Worm (Caenorhabditis elegans): ENCODE measurements around the gene K08F8.7.

The K08F8.7 gene

DNA sequence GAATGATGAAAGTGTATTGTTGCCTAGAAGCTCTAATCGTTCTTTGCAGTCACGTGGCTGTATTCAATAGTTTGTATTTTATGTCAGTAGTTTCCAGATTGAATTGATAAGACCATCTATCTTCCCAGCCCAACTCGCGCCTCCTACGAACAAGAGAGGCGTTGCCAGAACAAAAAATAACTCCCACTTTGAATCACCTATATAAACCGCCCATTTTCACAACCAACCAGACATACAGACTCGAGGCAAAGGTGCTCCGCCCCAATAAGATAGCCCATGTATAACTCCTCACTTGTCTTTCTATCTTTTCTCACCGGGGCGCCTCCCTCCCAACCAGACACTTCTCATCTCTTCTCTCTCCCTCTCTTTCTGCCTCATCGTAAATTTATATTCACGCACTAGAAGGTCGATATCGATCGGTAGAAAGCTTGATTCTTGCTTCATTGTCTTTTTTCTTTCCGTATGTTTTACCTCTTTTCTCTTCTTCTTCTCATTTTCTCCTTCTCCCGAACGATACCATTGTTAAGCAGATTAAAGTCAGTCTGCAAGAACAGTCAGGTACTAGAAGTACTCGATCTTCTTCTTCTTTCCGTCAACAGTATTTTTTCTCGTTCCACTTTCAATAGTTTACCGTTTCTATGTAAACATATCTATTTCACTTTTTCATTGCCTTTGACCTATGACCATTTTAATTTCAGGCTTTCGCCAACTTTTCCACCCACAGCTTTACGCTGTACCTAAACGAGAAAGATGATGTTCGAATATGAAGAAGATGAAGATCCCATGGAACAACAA lies 11.6 kb downstream of the K08F8.7 start, which contains the start of gene mak-1 (continued):
- TF ChIP-seq swsn-7 (tag; optimal IDR thresholded peaks at IDR 0.05) (peak; percentile 11), lsy-2 (tag; optimal IDR thresholded peaks at IDR 0.05) (peak in 1 of 2 experiments; percentile 20), isw-1 (GFP tag; IDR thresholded peaks at IDR 0.05) (no peak), lir-3 (tag; optimal IDR thresholded peaks at IDR 0.05; ENCODE audit: poor library complexity) (peak; percentile 42), fkh-8 (tag; optimal IDR thresholded peaks at IDR 0.05) (no peak), pag-3 (tag; optimal IDR thresholded peaks at IDR 0.05; ENCODE audit: borderline replicate concordance, insufficient read depth) (no peak), mab-9 (GFP tag; IDR thresholded peaks at IDR 0.05) (no peak), sup-37 (GFP tag; optimal IDR thresholded peaks at IDR 0.05) (no peak), pqm-1 (tag; optimal IDR thresholded peaks at IDR 0.05) (no peak), F16B12.6 (tag; optimal IDR thresholded peaks at IDR 0.05) (no peak), fkh-4 (tag; optimal IDR thresholded peaks at IDR 0.05; ENCODE audit: borderline replicate concordance) (no peak), nhr-20 (tag; optimal IDR thresholded peaks at IDR 0.05) (peak; percentile 81), unc-62 (GFP tag; optimal IDR thresholded peaks at IDR 0.05) (no peak), ceh-82 (tag; optimal IDR thresholded peaks at IDR 0.05) (no peak), unc-86 (tag; optimal IDR thresholded peaks at IDR 0.05) (no peak), snu-23 (GFP tag; optimal IDR thresholded peaks at IDR 0.05) (peak; percentile 67), jun-1 (tag; optimal IDR thresholded peaks at IDR 0.05) (no peak), nhr-12 (tag; optimal IDR thresholded peaks at IDR 0.05) (no peak), ceh-88 (GFP tag; IDR thresholded peaks at IDR 0.05) (no peak), elt-2 (tag; optimal IDR thresholded peaks at IDR 0.05) (peak; percentile 71), sptf-1 (tag; optimal IDR thresholded peaks at IDR 0.05) (no peak), lin-35 (GFP tag; optimal IDR thresholded peaks at IDR 0.05) (peak; percentile 26 to 56), mep-1 (tag; optimal IDR thresholded peaks at IDR 0.05) (peak; percentile 2), unc-98 (GFP tag; IDR thresholded peaks at IDR 0.05) (no peak), ceh-63 (GFP tag; optimal IDR thresholded peaks at IDR 0.05) (no peak), ets-5 (GFP tag; IDR thresholded peaks at IDR 0.05) (no peak), skn-1 (tag; optimal IDR thresholded peaks at IDR 0.05) (no peak), ces-1 (GFP tag; optimal IDR thresholded peaks at IDR 0.05) (no peak), elt-3 (tag; optimal IDR thresholded peaks at IDR 0.05) (peak in 1 of 6 experiments; percentile 59), xbp-1 (tag; optimal IDR thresholded peaks at IDR 0.05) (peak; percentile 17), Y116A8C.19 (tag; optimal IDR thresholded peaks at IDR 0.05; ENCODE audit: borderline replicate concordance) (no peak), nhr-71 (tag; optimal IDR thresholded peaks at IDR 0.05) (peak; percentile 60), efl-1 (optimal IDR thresholded peaks at IDR 0.05) (no peak), efl-1 (GFP tag; optimal IDR thresholded peaks at IDR 0.05 in 1 of 2) (no peak), C04F5.9 (tag; optimal IDR thresholded peaks at IDR 0.05) (no peak), mef-2 (tag; optimal IDR thresholded peaks at IDR 0.05) (no peak), ceh-8 (GFP tag; optimal IDR thresholded peaks at IDR 0.05) (no peak), ztf-4 (tag; optimal IDR thresholded peaks at IDR 0.05) (no peak), zag-1 (tag; optimal IDR thresholded peaks at IDR 0.05) (no peak), tbx-2 (tag; optimal IDR thresholded peaks at IDR 0.05) (peak; percentile 47), aly-2 (tag; optimal IDR thresholded peaks at IDR 0.05) (no peak), zip-4 (GFP tag; optimal IDR thresholded peaks at IDR 0.05) (no peak), irx-1 (tag; optimal IDR thresholded peaks at IDR 0.05) (no peak), lin-39 (tag; optimal IDR thresholded peaks at IDR 0.05) (no peak), dpl-1 (GFP tag; optimal IDR thresholded peaks at IDR 0.05) (peak in 1 of 3 experiments; percentile 24), grh-1 (GFP tag; IDR thresholded peaks at IDR 0.05) (no peak), blmp-1 (tag; optimal IDR thresholded peaks at IDR 0.05) (peak; percentile 56)
